Fruit fly (Drosophila melanogaster) whole organism, embryonic: ENCODE data around the gene heph.

ENCODE experiments used
- Bgb ChIP-seq: fragments of 200-800 bp; sonication (Bioruptor generic); IDR thresholded peaks from 2 replicates; pipeline ENCODE4 v1.3.6; 2022; ENCODE audit warnings: missing biosample characterization, missing genetic modification characterization; ENCODE audit not compliant: partially characterized antibody
- CG12071 ChIP-seq: fragments of 200-800 bp; sonication (Bioruptor generic); optimal IDR thresholded peaks from 3 replicates; lab custom pipeline; 2018; ENCODE audit warnings: missing biosample characterization, mild to moderate bottlenecking, missing genetic modification characterization
- CG14860 ChIP-seq: fragments of 200-800 bp; sonication (Bioruptor generic); IDR thresholded peaks from 3 replicates; pipeline ENCODE4 v1.3.6; 2022; ENCODE audit warnings: missing biosample characterization, missing genetic modification characterization; ENCODE audit not compliant: partially characterized antibody
- CG14965 ChIP-seq: fragments of 200-800 bp; sonication (Bioruptor generic); optimal IDR thresholded peaks from 2 replicates; lab custom pipeline; 2016; ENCODE audit warnings: missing biosample characterization, missing genetic modification characterization, borderline replicate concordance
- CG15073 ChIP-seq: fragments of 200-800 bp; sonication (Bioruptor generic); optimal IDR thresholded peaks from 2 replicates; lab custom pipeline; 2016; ENCODE audit warnings: missing biosample characterization, missing genetic modification characterization
- CG15514 ChIP-seq: fragments of 200-800 bp; sonication (Bioruptor generic); optimal IDR thresholded peaks from 3 replicates; lab custom pipeline; 2017; ENCODE audit warnings: missing biosample characterization, missing genetic modification characterization, mild to moderate bottlenecking, moderate library complexity, missing genetic modification reagents
- CG1647 ChIP-seq: fragments of 200-800 bp; sonication (Bioruptor generic); optimal IDR thresholded peaks from 3 replicates; lab custom pipeline; 2016; ENCODE audit warnings: missing biosample characterization, missing genetic modification characterization
- CG17568 ChIP-seq: fragments of 200-800 bp; sonication (Bioruptor generic); optimal IDR thresholded peaks from 2 replicates; lab custom pipeline; 2018; ENCODE audit warnings: missing biosample characterization, mild to moderate bottlenecking, missing genetic modification characterization, moderate library complexity
- CG18619 ChIP-seq: fragments of 200-800 bp; sonication (Bioruptor generic); optimal IDR thresholded peaks from 3 replicates; lab custom pipeline; 2017; ENCODE audit warnings: missing biosample characterization, mild to moderate bottlenecking, missing genetic modification characterization
- CG30403 ChIP-seq: fragments of 200-800 bp; sonication (Bioruptor generic); optimal IDR thresholded peaks from 3 replicates; lab custom pipeline; 2016; ENCODE audit warnings: missing biosample characterization, missing genetic modification characterization
- CG3065 ChIP-seq: fragments of 200-800 bp; sonication (Bioruptor generic); optimal IDR thresholded peaks from 2 replicates; lab custom pipeline; 2016; ENCODE audit warnings: missing biosample characterization, missing genetic modification characterization
- CG32772 ChIP-seq: fragments of 200-800 bp; sonication (Bioruptor generic); IDR thresholded peaks from 2 replicates; pipeline ENCODE4 v1.3.6; 2022; ENCODE audit warnings: missing biosample characterization, missing genetic modification characterization
- CG33557 ChIP-seq: fragments of 200-800 bp; sonication (Bioruptor generic); optimal IDR thresholded peaks from 2 replicates; lab custom pipeline; 2019; ENCODE audit warnings: missing biosample characterization, mild to moderate bottlenecking, missing genetic modification characterization, moderate library complexity
- CG4328 ChIP-seq: fragments of 200-800 bp; sonication (Bioruptor generic); optimal IDR thresholded peaks from 3 replicates; lab custom pipeline; 2017; ENCODE audit warnings: missing biosample characterization, missing genetic modification reagents, missing genetic modification characterization
- CG43689 ChIP-seq: fragments of 200-800 bp; sonication (Bioruptor generic); IDR thresholded peaks from 2 replicates; pipeline ENCODE4 v1.3.6; 2022; ENCODE audit warnings: missing biosample characterization, missing genetic modification characterization
- CG4617 ChIP-seq: fragments of 200-800 bp; sonication (Bioruptor generic); optimal IDR thresholded peaks from 3 replicates; lab custom pipeline; 2016; ENCODE audit warnings: missing biosample characterization, missing genetic modification characterization, borderline replicate concordance
- CG4854 ChIP-seq: fragments of 200-800 bp; sonication (Bioruptor generic); optimal IDR thresholded peaks from 2 replicates; lab custom pipeline; 2016; ENCODE audit warnings: missing biosample characterization, missing genetic modification characterization, inconsistent platforms
- CG5245 ChIP-seq: fragments of 200-800 bp; sonication (Bioruptor generic); optimal IDR thresholded peaks from 3 replicates; lab custom pipeline; 2016; ENCODE audit warnings: missing biosample characterization, missing genetic modification characterization
- CG6791 ChIP-seq: fragments of 200-800 bp; sonication (Bioruptor generic); IDR thresholded peaks from 3 replicates; pipeline ENCODE4 v1.3.6; 2022; ENCODE audit warnings: missing biosample characterization, missing genetic modification characterization; ENCODE audit not compliant: partially characterized antibody
- CG7372 ChIP-seq: fragments of 200-800 bp; sonication (Bioruptor generic); IDR thresholded peaks from 2 replicates; pipeline ENCODE4 v1.3.6; 2022; ENCODE audit warnings: missing biosample characterization, missing genetic modification characterization
- CG7963 ChIP-seq: fragments of 200-800 bp; sonication (Bioruptor generic); IDR thresholded peaks from 3 replicates; pipeline ENCODE4 v1.3.6; 2022; ENCODE audit warnings: missing biosample characterization, missing genetic modification characterization; ENCODE audit not compliant: partially characterized antibody
- CG9215 ChIP-seq: fragments of 200-800 bp; sonication (Bioruptor generic); IDR thresholded peaks from 2 replicates; pipeline ENCODE4 v1.3.6; 2022; ENCODE audit warnings: missing biosample characterization, missing genetic modification characterization
- Dip3 ChIP-seq: fragments of 200-800 bp; sonication (Bioruptor generic); optimal IDR thresholded peaks from 3 replicates; lab custom pipeline; 2016; ENCODE audit warnings: missing biosample characterization, missing genetic modification characterization
- HLH3B ChIP-seq: fragments of 200-800 bp; sonication (Bioruptor generic); IDR thresholded peaks from 2 replicates; pipeline ENCODE4 v1.3.6; 2022; ENCODE audit warnings: missing biosample characterization, missing genetic modification characterization
- Nf-YC ChIP-seq: fragments of 200-800 bp; optimal IDR thresholded peaks from 3 replicates; lab custom pipeline; 2019; ENCODE audit warnings: missing biosample characterization, mild to moderate bottlenecking, missing genetic modification characterization, moderate library complexity
- Optix ChIP-seq: fragments of 200-800 bp; sonication (Bioruptor generic); IDR thresholded peaks from 3 replicates; pipeline ENCODE4 v1.3.6; 2022; ENCODE audit warnings: missing biosample characterization, missing genetic modification characterization
- Ptx1 ChIP-seq: fragments of 200-800 bp; sonication (Bioruptor generic); IDR thresholded peaks from 2 replicates; pipeline ENCODE4 v1.3.6; 2022; ENCODE audit warnings: missing biosample characterization, missing genetic modification characterization
- Tbp ChIP-seq: fragments of >200 bp; optimal IDR thresholded peaks from 2 replicates; lab custom pipeline; 2018; ENCODE audit warnings: missing biosample characterization, missing genetic modification characterization
- YL-1 ChIP-seq: fragments of 200-800 bp; sonication (Bioruptor generic); optimal IDR thresholded peaks from 3 replicates; lab custom pipeline; 2017; ENCODE audit warnings: missing biosample characterization, mild to moderate bottlenecking, missing genetic modification characterization
- ac ChIP-seq: fragments of 200-800 bp; sonication (Bioruptor generic); optimal IDR thresholded peaks from 3 replicates; lab custom pipeline; 2017; ENCODE audit warnings: missing biosample characterization, mild to moderate bottlenecking, missing genetic modification characterization
- cato ChIP-seq: fragments of 200-800 bp; sonication (Bioruptor generic); optimal IDR thresholded peaks from 2 replicates; lab custom pipeline; 2016; ENCODE audit warnings: missing biosample characterization, missing genetic modification characterization, borderline replicate concordance
- dan ChIP-seq: fragments of 200-800 bp; sonication (Bioruptor generic); IDR thresholded peaks from 2 replicates; pipeline ENCODE4 v1.3.6; 2022; ENCODE audit warnings: missing biosample characterization, missing genetic modification characterization
- danr ChIP-seq: fragments of 200-800 bp; sonication (Bioruptor generic); IDR thresholded peaks from 2 replicates; pipeline ENCODE4 v1.3.6; 2022; ENCODE audit warnings: missing biosample characterization, missing genetic modification characterization
- dm ChIP-seq: fragments of 200-800 bp; sonication (Bioruptor generic); optimal IDR thresholded peaks from 3 replicates; lab custom pipeline; 2016; ENCODE audit warnings: missing biosample characterization, missing genetic modification characterization
- dmrt11E ChIP-seq: fragments of 200-800 bp; sonication (Bioruptor generic); optimal IDR thresholded peaks from 3 replicates; lab custom pipeline; 2018; ENCODE audit warnings: missing biosample characterization, mild to moderate bottlenecking, missing genetic modification characterization, moderate library complexity
- eve ChIP-seq, 2 experiments: fragments of >200 bp; optimal IDR thresholded peaks; 2 replicates each; lab custom pipeline; 2017; ENCODE audit warnings: missing biosample characterization in 2 of 2, missing genetic modification characterization in 2 of 2
- ftz-f1 ChIP-seq: fragments of 200-800 bp; sonication (Bioruptor generic); optimal IDR thresholded peaks from 2 replicates; lab custom pipeline; 2016; ENCODE audit warnings: missing biosample characterization, missing genetic modification characterization
- hb ChIP-seq: fragments of 200-800 bp; sonication (Bioruptor generic); IDR thresholded peaks from 3 replicates; pipeline ENCODE4 v1.3.6; 2022; ENCODE audit warnings: missing biosample characterization, missing genetic modification characterization; ENCODE audit not compliant: partially characterized antibody
- ind ChIP-seq: fragments of 200-800 bp; sonication (Bioruptor generic); optimal IDR thresholded peaks from 3 replicates; lab custom pipeline; 2016; ENCODE audit warnings: missing biosample characterization, missing genetic modification characterization
- inv ChIP-seq: fragments of 200-800 bp; sonication (Bioruptor generic); IDR thresholded peaks from 2 replicates; pipeline ENCODE4 v1.3.6; 2022; ENCODE audit warnings: missing biosample characterization, missing genetic modification characterization; ENCODE audit not compliant: partially characterized antibody
- kni ChIP-seq: fragments of 200-800 bp; sonication (Bioruptor generic); optimal IDR thresholded peaks from 3 replicates; lab custom pipeline; 2017; ENCODE audit warnings: mild to moderate bottlenecking, missing biosample characterization, missing genetic modification reagents, missing genetic modification characterization
- pros ChIP-seq: fragments of 200-800 bp; sonication (Bioruptor generic); optimal IDR thresholded peaks from 3 replicates; lab custom pipeline; 2019; ENCODE audit warnings: missing biosample characterization, mild to moderate bottlenecking, missing genetic modification characterization, moderate library complexity
- salm ChIP-seq: fragments of 200-800 bp; sonication (Bioruptor generic); optimal IDR thresholded peaks from 2 replicates; lab custom pipeline; 2018; ENCODE audit warnings: missing biosample characterization, mild to moderate bottlenecking, missing genetic modification characterization
- sima ChIP-seq: fragments of 200-800 bp; sonication (Bioruptor generic); optimal IDR thresholded peaks from 2 replicates; lab custom pipeline; 2016; ENCODE audit warnings: missing biosample characterization, missing genetic modification characterization
- slbo ChIP-seq: fragments of 200-800 bp; sonication (Bioruptor generic); IDR thresholded peaks from 2 replicates; pipeline ENCODE4 v1.3.6; 2022; ENCODE audit warnings: missing biosample characterization, missing genetic modification characterization
- stc ChIP-seq: fragments of 200-800 bp; sonication (Bioruptor generic); IDR thresholded peaks from 2 replicates; pipeline ENCODE4 v1.3.6; 2022; ENCODE audit warnings: missing biosample characterization, missing genetic modification characterization
- tll ChIP-seq, 2 experiments: fragments of 200-800 bp in 1 of 2; fragments of >200 bp in 1 of 2; sonication (Bioruptor generic) in 1 of 2; optimal IDR thresholded peaks; 2 replicates each; lab custom pipeline; 2017 to 2019; ENCODE audit warnings: missing biosample characterization in 2 of 2, missing genetic modification characterization in 2 of 2, mild to moderate bottlenecking in 1 of 2, moderate library complexity in 1 of 2
- ttk ChIP-seq: fragments of 200-800 bp; sonication (Bioruptor generic); IDR thresholded peaks from 2 replicates; pipeline ENCODE4 v2.1.2; 2022; ENCODE audit warnings: missing biosample characterization, missing genetic modification characterization
- unpg ChIP-seq: fragments of 200-800 bp; sonication (Bioruptor generic); optimal IDR thresholded peaks from 3 replicates; lab custom pipeline; 2018; ENCODE audit warnings: missing biosample characterization, mild to moderate bottlenecking, missing genetic modification characterization, moderate library complexity
- z ChIP-seq: fragments of 200-800 bp; sonication (Bioruptor generic); IDR thresholded peaks from 3 replicates; pipeline ENCODE4 v1.3.6; 2022; ENCODE audit warnings: missing biosample characterization, missing genetic modification characterization
- zf30C ChIP-seq: fragments of 200-800 bp; sonication (Bioruptor generic); optimal IDR thresholded peaks from 3 replicates; lab custom pipeline; 2018; ENCODE audit warnings: missing biosample characterization, mild to moderate bottlenecking, missing genetic modification characterization

heph gene

DNA sequence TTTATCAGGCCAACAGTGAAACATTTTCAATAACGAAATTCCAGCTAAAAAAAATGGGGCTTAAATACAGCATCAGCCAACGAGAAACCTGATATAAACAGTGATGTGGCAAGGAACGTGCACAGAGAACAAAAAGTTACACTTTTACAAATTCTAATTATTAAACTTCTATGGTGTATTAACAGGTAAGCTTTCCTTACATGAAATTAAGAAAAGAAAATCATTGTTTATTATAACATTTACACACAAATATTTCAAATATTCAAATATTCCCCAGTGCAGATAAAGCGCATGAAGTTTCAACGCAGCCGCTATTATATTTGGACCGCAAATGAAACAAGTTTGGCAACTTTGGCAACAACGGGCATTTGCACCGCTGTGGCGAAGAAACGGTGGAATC, 73.7 kb downstream of the heph start (continued):
- TF ChIP-seq Ptx1 (peak; percentile 74), CG33557 (GFP tag; lab: Kevin White, UChicago) (no peak), CG1647 (GFP tag; lab: Kevin White, UChicago) (peak; percentile 7), hb (GFP tag; lab: Robert Waterston, UW) (no peak), ftz-f1 (no peak), inv (GFP tag; lab: Robert Waterston, UW) (no peak), CG4854 (GFP tag; lab: Kevin White, UChicago) (peak; percentile 23), Optix (no peak), CG3065 (no peak), Tbp (GFP tag; lab: Kevin White, UChicago) (no peak), ind (GFP tag; lab: Kevin White, UChicago) (peak; percentile 44), slbo (0 out of 2 replicates have a peak, but pooled peaks have one; percentile 30), CG30403 (GFP tag; lab: Kevin White, UChicago) (peak; percentile 27), Nf-YC (tag; lab: Kevin White, UChicago) (peak; percentile 55), CG5245 (peak; percentile 21), cato (GFP tag; lab: Kevin White, UChicago) (no peak), CG15514 (GFP tag; lab: Kevin White, UChicago) (peak; percentile 20), stc (GFP tag; lab: Robert Waterston, UW) (peak; percentile 86), CG43689 (no peak; the same call in 1 of the 2 replicates), dmrt11E (tag; lab: Kevin White, UChicago) (no peak), sima (GFP tag; lab: Kevin White, UChicago) (no peak), Bgb (GFP tag; lab: Robert Waterston, UW) (no peak), CG7963 (GFP tag; lab: Robert Waterston, UW) (no peak), tll (GFP tag; optimal IDR thresholded peaks at IDR 0.05; lab: Kevin White, UChicago) (no peak), salm (tag; lab: Kevin White, UChicago) (peak; percentile 28), CG7372 (GFP tag; lab: Robert Waterston, UW) (peak; percentile 54), kni (GFP tag; lab: Kevin White, UChicago) (no peak), YL-1 (GFP tag; lab: Kevin White, UChicago) (no peak), danr (no peak), eve (GFP tag; optimal IDR thresholded peaks at IDR 0.05; lab: Kevin White, UChicago) (peak in 1 of 2 experiments; percentile 92), CG17568 (GFP tag; lab: Kevin White, UChicago) (no peak), CG14860 (GFP tag; lab: Robert Waterston, UW) (no peak), CG32772 (GFP tag; lab: Robert Waterston, UW) (peak; percentile 44; the same call in 1 of the 2 replicates), CG12071 (GFP tag; lab: Kevin White, UChicago) (peak; percentile 27), unpg (GFP tag; lab: Kevin White, UChicago) (peak; percentile 42), dm (no peak), CG15073 (GFP tag; lab: Kevin White, UChicago) (no peak), Dip3 (GFP tag; lab: Kevin White, UChicago) (no peak), CG14965 (GFP tag; lab: Kevin White, UChicago) (no peak), CG4617 (GFP tag; lab: Kevin White, UChicago) (no peak), ttk (GFP tag; lab: Robert Waterston, UW) (peak; percentile 81), CG9215 (GFP tag; lab: Robert Waterston, UW) (no peak), zf30C (GFP tag; lab: Kevin White, UChicago) (no peak), CG6791 (GFP tag; lab: Robert Waterston, UW) (no peak), z (GFP tag; lab: Robert Waterston, UW) (no peak), CG18619 (GFP tag; lab: Kevin White, UChicago) (no peak), pros (no peak), CG4328 (GFP tag; lab: Kevin White, UChicago) (no peak), HLH3B (peak; percentile 79), ac (no peak), dan (GFP tag; lab: Robert Waterston, UW) (no peak)
